Worm (Caenorhabditis elegans) whole organism, L4 larva: ENCODE measurements around the gene Y39A1A.21.

ENCODE experiments used
- D1046.2 ChIP-seq: fragments of 200-800 bp; sonication (Bioruptor generic); IDR thresholded peaks from 2 replicates; pipeline ENCODE4 v1.3.6; 2022; ENCODE audit warnings: missing genetic modification characterization, missing compliant biosample characterization
- F10B5.3 ChIP-seq: sonication (generic microtip); optimal IDR thresholded peaks from 2 replicates; lab custom pipeline; 2016; ENCODE audit warnings: mild to moderate bottlenecking, missing genetic modification characterization, missing compliant biosample characterization
- F26F4.8 ChIP-seq: fragments of 200-800 bp; sonication (Bioruptor generic); conservative IDR thresholded peaks from 2 replicates; pipeline ENCODE4 v1.3.6; 2022; ENCODE audit warnings: missing genetic modification characterization, missing compliant biosample characterization
- F37D6.2 ChIP-seq: sonication (generic microtip); optimal IDR thresholded peaks from 2 replicates; lab custom pipeline; 2016; ENCODE audit warnings: mild to moderate bottlenecking, missing genetic modification characterization, missing compliant biosample characterization
- F44E2.7 ChIP-seq: fragments of 200-800 bp; sonication (Bioruptor generic); IDR thresholded peaks from 2 replicates; pipeline ENCODE4 v2.1.2; 2022; ENCODE audit warnings: missing genetic modification characterization, missing compliant biosample characterization
- T26A8.4 ChIP-seq: fragments of 200-800 bp; sonication (Bioruptor generic); IDR thresholded peaks from 2 replicates; pipeline ENCODE4 v1.3.6; 2022; ENCODE audit warnings: missing genetic modification characterization, missing compliant biosample characterization
- Y5F2A.4 ChIP-seq: fragments of 200-800 bp; sonication (Bioruptor generic); optimal IDR thresholded peaks from 2 replicates; lab custom pipeline; 2018; ENCODE audit warnings: mild to moderate bottlenecking, missing genetic modification characterization, missing compliant biosample characterization
- Y75B8A.6 ChIP-seq: fragments of 200-800 bp; sonication (Bioruptor generic); IDR thresholded peaks from 2 replicates; pipeline ENCODE4 v1.3.6; 2022; ENCODE audit warnings: missing genetic modification reagents, missing genetic modification characterization, missing compliant biosample characterization
- ZK337.2 ChIP-seq: fragments of 200-800 bp; sonication (Bioruptor generic); IDR thresholded peaks from 2 replicates; pipeline ENCODE4 v1.3.6; 2022; ENCODE audit warnings: missing genetic modification reagents, missing genetic modification characterization, missing compliant biosample characterization
- ZK546.5 ChIP-seq, 2 experiments: sonication (generic microtip); optimal IDR thresholded peaks; 2 replicates each; lab custom pipeline; 2017; ENCODE audit warnings: missing biosample characterization in 2 of 2, missing genetic modification characterization in 2 of 2
- aha-1 ChIP-seq: fragments of 150-350 bp; peaks from one replicate; lab custom pipeline; 2014; ENCODE audit warnings: missing biosample characterization, missing genetic modification characterization
- arid-1 ChIP-seq: fragments of 200-800 bp; sonication (Bioruptor generic); conservative IDR thresholded peaks from 2 replicates; pipeline ENCODE4 v1.3.6; 2022; ENCODE audit warnings: missing genetic modification reagents, missing genetic modification characterization, missing compliant biosample characterization
- attf-4 ChIP-seq: sonication (generic microtip); optimal IDR thresholded peaks from 3 replicates; lab custom pipeline; 2017; ENCODE audit warnings: missing biosample characterization, missing genetic modification characterization
- ceh-28 ChIP-seq: fragments of 150-350 bp; optimal IDR thresholded peaks from 2 replicates; lab custom pipeline; 2014; ENCODE audit warnings: missing biosample characterization, missing genetic modification reagents, missing genetic modification characterization
- ceh-44 ChIP-seq: fragments of 200-800 bp; sonication (Bioruptor generic); IDR thresholded peaks from 2 replicates; pipeline ENCODE4 v1.3.6; 2022; ENCODE audit warnings: missing genetic modification reagents, missing genetic modification characterization, missing compliant biosample characterization
- cey-2 ChIP-seq: sonication (generic microtip); optimal IDR thresholded peaks from 3 replicates; lab custom pipeline; 2017; ENCODE audit warnings: missing genetic modification characterization, mild to moderate bottlenecking, missing compliant biosample characterization, antibody characterized with exemption, borderline replicate concordance; ENCODE audit not compliant: insufficient read depth
- daf-12 ChIP-seq: fragments of 150-350 bp; optimal IDR thresholded peaks from 2 replicates; lab custom pipeline; 2014; ENCODE audit warnings: missing biosample characterization, missing genetic modification reagents, missing genetic modification characterization
- daf-8 ChIP-seq: fragments of 200-800 bp; sonication (Bioruptor generic); IDR thresholded peaks from 2 replicates; pipeline ENCODE4 v1.3.6; 2022; ENCODE audit warnings: missing genetic modification characterization, missing compliant biosample characterization
- duxl-1 ChIP-seq: sonication (generic microtip); optimal IDR thresholded peaks from 2 replicates; lab custom pipeline; 2016; ENCODE audit warnings: mild to moderate bottlenecking, missing genetic modification characterization, moderate library complexity, missing compliant biosample characterization; ENCODE audit not compliant: poor library complexity
- dve-1 ChIP-seq: sonication (generic microtip); optimal IDR thresholded peaks from 2 replicates; lab custom pipeline; 2017; ENCODE audit warnings: antibody characterized with exemption, mild to moderate bottlenecking, missing genetic modification characterization, missing compliant biosample characterization; ENCODE audit not compliant: insufficient read depth
- fkh-10 ChIP-seq: fragments of 150-350 bp; optimal IDR thresholded peaks from 2 replicates; lab custom pipeline; 2014; ENCODE audit warnings: missing biosample characterization, missing genetic modification reagents, missing genetic modification characterization
- hlh-11 ChIP-seq: fragments of 200-800 bp; sonication (Bioruptor generic); optimal IDR thresholded peaks from 2 replicates; lab custom pipeline; 2018; ENCODE audit warnings: mild to moderate bottlenecking, missing genetic modification characterization, missing compliant biosample characterization
- lin-1 ChIP-seq: fragments of 200-800 bp; sonication (Bioruptor generic); IDR thresholded peaks from 2 replicates; pipeline ENCODE4 v1.3.6; 2022; ENCODE audit warnings: missing genetic modification reagents, missing genetic modification characterization, missing compliant biosample characterization
- lin-13 ChIP-seq: fragments of 150-350 bp; optimal IDR thresholded peaks from 2 replicates; lab custom pipeline; 2014; ENCODE audit warnings: missing biosample characterization, missing genetic modification reagents, missing genetic modification characterization
- madf-9 ChIP-seq: fragments of 200-800 bp; sonication (Bioruptor generic); conservative IDR thresholded peaks from 2 replicates; pipeline ENCODE4 v1.3.6; 2022; ENCODE audit warnings: missing genetic modification reagents, missing genetic modification characterization, missing compliant biosample characterization
- mdt-29 ChIP-seq: fragments of 200-800 bp; sonication (Bioruptor generic); IDR thresholded peaks from 2 replicates; pipeline ENCODE4 v1.3.6; 2022; ENCODE audit warnings: missing genetic modification reagents, missing genetic modification characterization, missing compliant biosample characterization
- mep-1 ChIP-seq: fragments of 150-350 bp; sonication (generic microtip); optimal IDR thresholded peaks from 3 replicates; lab custom pipeline; 2014; ENCODE audit warnings: missing biosample characterization, missing genetic modification characterization
- mxl-2 ChIP-seq: fragments of 200-800 bp; sonication (Bioruptor generic); conservative IDR thresholded peaks from 2 replicates; pipeline ENCODE4 v1.3.6; 2022; ENCODE audit warnings: missing genetic modification reagents, missing genetic modification characterization, missing compliant biosample characterization
- mxl-3 ChIP-seq: fragments of 200-800 bp; sonication (Bioruptor generic); optimal IDR thresholded peaks from 2 replicates; lab custom pipeline; 2018; ENCODE audit warnings: mild to moderate bottlenecking, missing genetic modification characterization, missing compliant biosample characterization
- nhr-10 ChIP-seq: fragments of 150-350 bp; optimal IDR thresholded peaks from 2 replicates; lab custom pipeline; 2014; ENCODE audit warnings: missing biosample characterization, missing genetic modification characterization
- nhr-111 ChIP-seq: fragments of 200-800 bp; sonication (Bioruptor generic); optimal IDR thresholded peaks from 2 replicates; lab custom pipeline; 2018; ENCODE audit warnings: mild to moderate bottlenecking, missing genetic modification characterization, missing compliant biosample characterization
- nhr-237 ChIP-seq: sonication (generic microtip); optimal IDR thresholded peaks from 2 replicates; lab custom pipeline; 2017; ENCODE audit warnings: missing biosample characterization, missing genetic modification characterization
- nhr-25 ChIP-seq: sonication (generic microtip); optimal IDR thresholded peaks from 2 replicates; lab custom pipeline; 2017; ENCODE audit warnings: missing genetic modification characterization, mild to moderate bottlenecking, missing compliant biosample characterization, antibody characterized with exemption, moderate library complexity, borderline replicate concordance; ENCODE audit not compliant: insufficient read depth
- nhr-41 ChIP-seq: fragments of 200-800 bp; sonication (Bioruptor generic); IDR thresholded peaks from 2 replicates; pipeline ENCODE4 v1.3.6; 2022; ENCODE audit warnings: missing genetic modification reagents, missing genetic modification characterization, missing compliant biosample characterization
- nhr-42 ChIP-seq: fragments of 200-800 bp; sonication (Bioruptor generic); IDR thresholded peaks from 2 replicates; pipeline ENCODE4 v1.3.6; 2022; ENCODE audit warnings: missing genetic modification characterization, missing compliant biosample characterization
- nhr-48 ChIP-seq: sonication (generic microtip); optimal IDR thresholded peaks from 2 replicates; lab custom pipeline; 2016; ENCODE audit warnings: mild to moderate bottlenecking, missing genetic modification characterization, missing compliant biosample characterization
- nhr-77 ChIP-seq: fragments of 150-350 bp; optimal IDR thresholded peaks from 2 replicates; lab custom pipeline; 2014; ENCODE audit warnings: missing biosample characterization, missing genetic modification characterization
- php-3 ChIP-seq: fragments of 200-800 bp; sonication (Bioruptor generic); IDR thresholded peaks from 2 replicates; pipeline ENCODE4 v1.3.6; 2022; ENCODE audit warnings: missing genetic modification reagents, missing genetic modification characterization, missing compliant biosample characterization
- pqm-1 ChIP-seq: sonication (generic microtip); optimal IDR thresholded peaks from 2 replicates; lab custom pipeline; 2017; ENCODE audit warnings: missing biosample characterization, missing genetic modification characterization
- rbr-2 ChIP-seq: sonication (generic microtip); optimal IDR thresholded peaks from 2 replicates; lab custom pipeline; 2016; ENCODE audit warnings: missing genotype, missing genetic modification characterization, missing compliant biosample characterization
- saeg-2 ChIP-seq: fragments of 200-800 bp; sonication (Bioruptor generic); IDR thresholded peaks from 2 replicates; pipeline ENCODE4 v1.3.6; 2022; ENCODE audit warnings: missing genetic modification reagents, missing genetic modification characterization, missing compliant biosample characterization
- set-16 ChIP-seq: fragments of 200-800 bp; sonication (Bioruptor generic); IDR thresholded peaks from 2 replicates; pipeline ENCODE4 v1.3.6; 2022; ENCODE audit warnings: missing genetic modification reagents, missing genetic modification characterization, missing compliant biosample characterization
- snpc-1.2 ChIP-seq: fragments of 200-800 bp; sonication (Bioruptor generic); IDR thresholded peaks from 2 replicates; pipeline ENCODE4 v1.3.6; 2022; ENCODE audit warnings: missing genetic modification reagents, missing genetic modification characterization, missing compliant biosample characterization
- tra-1 ChIP-seq: fragments of 200-800 bp; sonication (Bioruptor generic); IDR thresholded peaks from 2 replicates; pipeline ENCODE4 v1.3.6; 2022; ENCODE audit warnings: missing genetic modification reagents, missing genetic modification characterization, missing compliant biosample characterization
- zfp-2 ChIP-seq: sonication (generic microtip); optimal IDR thresholded peaks from 2 replicates; lab custom pipeline; 2016; ENCODE audit warnings: mild to moderate bottlenecking, missing genetic modification characterization, missing compliant biosample characterization
- ztf-7 ChIP-seq: fragments of 150-350 bp; optimal IDR thresholded peaks from 2 replicates; lab custom pipeline; 2014; ENCODE audit warnings: missing biosample characterization, missing genetic modification characterization

Y39A1A.21 gene

DNA sequence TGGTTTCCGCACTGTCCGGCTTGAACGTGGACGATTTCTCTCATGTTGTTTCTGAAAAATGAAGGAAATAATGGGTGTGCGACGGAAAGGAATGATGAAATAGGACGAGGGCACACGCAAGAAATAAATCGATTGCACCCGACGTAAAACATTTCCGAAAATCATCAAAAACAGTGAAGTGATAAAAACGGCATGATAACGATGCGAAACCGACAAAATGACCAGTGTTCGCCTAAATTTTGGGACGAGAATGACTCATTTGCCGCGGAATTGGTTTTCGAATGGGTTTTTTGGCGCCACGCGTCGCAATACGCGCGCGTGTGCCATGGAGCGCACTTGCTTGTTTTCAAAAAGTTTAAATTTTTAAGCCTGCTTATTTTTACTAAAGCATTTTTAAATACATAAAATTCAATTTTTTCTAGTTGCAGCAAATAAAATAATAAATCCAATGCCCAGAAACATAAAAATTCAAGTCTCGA, 35.6 kb upstream of the Y39A1A.21 start, which contains the start of the genes tbb-1 and rib-2 (continued):
- peak; percentile 92 for TF ChIP-seq nhr-77 (tag; lab: Kevin White, UChicago)
- no peak for TF ChIP-seq cey-2 (tag; lab: Kevin White, UChicago)
- TF ChIP-seq nhr-41 (GFP tag; lab: Robert Waterston, UW): peak; percentile 68; the same call in 1 of the 2 replicates
- TF ChIP-seq T26A8.4: peak; percentile 65
- TF ChIP-seq dve-1 (tag; lab: Kevin White, UChicago): peak; percentile 96
- TF ChIP-seq zfp-2 (tag; lab: Kevin White, UChicago): peak; percentile 13
- peak; percentile 71 for TF ChIP-seq nhr-25 (tag; lab: Kevin White, UChicago)
- peak; percentile 93 for TF ChIP-seq lin-13 (GFP tag; lab: Kevin White, UChicago)
- TF ChIP-seq arid-1 (GFP tag; lab: Robert Waterston, UW): peak; percentile 77
- no peak for TF ChIP-seq fkh-10 (GFP tag; lab: Kevin White, UChicago)
- TF ChIP-seq nhr-237 (tag; lab: Kevin White, UChicago): no peak
- peak; percentile 97 for TF ChIP-seq lin-1
- peak; percentile 75 for TF ChIP-seq nhr-48 (tag; lab: Kevin White, UChicago)
- TF ChIP-seq tra-1 (GFP tag; lab: Robert Waterston, UW): peak; percentile 85
- no peak for TF ChIP-seq Y75B8A.6
- no peak for TF ChIP-seq ztf-7 (tag; lab: Kevin White, UChicago)
- 0 out of 2 replicates have a peak, but pooled peaks have one; percentile 48 for TF ChIP-seq snpc-1.2
- peak; percentile 99 for TF ChIP-seq php-3 (GFP tag; lab: Robert Waterston, UW)
- no peak for TF ChIP-seq ZK337.2 (GFP tag; lab: Robert Waterston, UW)
- TF ChIP-seq F10B5.3: no peak
- peak; percentile 58 for TF ChIP-seq rbr-2 (tag; lab: Kevin White, UChicago)
- no peak for TF ChIP-seq ceh-28 (tag; lab: Kevin White, UChicago)
- no peak for TF ChIP-seq Y5F2A.4
- TF ChIP-seq nhr-42 (GFP tag; lab: Robert Waterston, UW): 0 out of 2 replicates have a peak, but pooled peaks have one; percentile 53
- peak; percentile 90 for TF ChIP-seq mxl-3 (GFP tag; lab: Kevin White, UChicago)
- no peak for TF ChIP-seq daf-12 (tag; lab: Kevin White, UChicago)
- TF ChIP-seq attf-4 (tag; lab: Kevin White, UChicago): no peak
- 0 out of 2 replicates have a peak, but pooled peaks have one; percentile 27 for TF ChIP-seq F44E2.7 (GFP tag; lab: Robert Waterston, UW)
- peak; percentile 96 for TF ChIP-seq hlh-11
- TF ChIP-seq set-16 (GFP tag; lab: Robert Waterston, UW): no peak; the same call in 1 of the 2 replicates
- 0 out of 2 replicates have a peak, but pooled peaks have one; percentile 45 for TF ChIP-seq D1046.2
- no peak for TF ChIP-seq daf-8 (GFP tag; lab: Robert Waterston, UW)
- TF ChIP-seq F37D6.2 (tag; lab: Kevin White, UChicago): no peak
- TF ChIP-seq nhr-10 (tag; lab: Kevin White, UChicago): peak; percentile 68
- no peak for TF ChIP-seq duxl-1 (tag; lab: Kevin White, UChicago)
- TF ChIP-seq nhr-111: no peak
- TF ChIP-seq ceh-44 (GFP tag; lab: Robert Waterston, UW): 0 out of 2 replicates have a peak, but pooled peaks have one; percentile 27
- TF ChIP-seq aha-1 (tag; lab: Kevin White, UChicago): peak; percentile 89
- no peak for TF ChIP-seq F26F4.8 (GFP tag; lab: Robert Waterston, UW)
- TF ChIP-seq mxl-2 (GFP tag; lab: Robert Waterston, UW): no peak
- peak; percentile 83; the same call in 1 of the 2 replicates for TF ChIP-seq madf-9 (GFP tag; lab: Robert Waterston, UW)
- peak; percentile 86 for TF ChIP-seq mep-1 (tag; lab: Kevin White, UChicago)
- 0 out of 2 replicates have a peak, but pooled peaks have one; percentile 39 for TF ChIP-seq mdt-29 (GFP tag; lab: Robert Waterston, UW)
- TF ChIP-seq saeg-2: no peak
- TF ChIP-seq pqm-1 (tag; lab: Kevin White, UChicago): peak; percentile 86
- no peak for TF ChIP-seq ZK546.5 (tag; optimal IDR thresholded peaks at IDR 0.05; lab: Kevin White, UChicago)
- TF ChIP-seq, all 104 proteins: peak for 51
